Worm (Caenorhabditis elegans) whole organism, late embryonic: ENCODE data around the gene ndua-1.
A peak's percentile ranks its signal among the peaks of the same experiment; 100 is the strongest.

Source experiments
- F13H6.1 ChIP-seq: sonication (generic microtip); optimal IDR thresholded peaks from 2 replicates; lab custom pipeline; 2016; ENCODE audit warnings: missing genetic modification characterization, missing compliant biosample characterization
- K09A11.1 ChIP-seq: sonication (generic microtip); optimal IDR thresholded peaks from 2 replicates; lab custom pipeline; 2017; ENCODE audit warnings: antibody characterized with exemption, mild to moderate bottlenecking, missing genetic modification characterization, missing compliant biosample characterization; ENCODE audit not compliant: insufficient read depth
- Y22D7AL.16 ChIP-seq: sonication (generic microtip); optimal IDR thresholded peaks from 2 replicates; lab custom pipeline; 2016; ENCODE audit warnings: missing genetic modification characterization, missing compliant biosample characterization
- ama-1 ChIP-seq: fragments of 150-350 bp; optimal IDR thresholded peaks from 2 replicates; lab custom pipeline; 2014
- ceh-18 ChIP-seq: sonication (generic microtip); optimal IDR thresholded peaks from 2 replicates; lab custom pipeline; 2016; ENCODE audit warnings: missing genetic modification characterization, missing compliant biosample characterization
- ceh-2 ChIP-seq: sonication (generic microtip); optimal IDR thresholded peaks from 2 replicates; lab custom pipeline; 2016; ENCODE audit warnings: missing genotype, missing genetic modification characterization, missing compliant biosample characterization
- ceh-22 ChIP-seq: sonication (generic microtip); optimal IDR thresholded peaks from 2 replicates; lab custom pipeline; 2017; ENCODE audit warnings: missing biosample characterization, missing genetic modification characterization
- ceh-24 ChIP-seq: sonication (generic microtip); optimal IDR thresholded peaks from 2 replicates; lab custom pipeline; 2016; ENCODE audit warnings: mild to moderate bottlenecking, missing genetic modification characterization, missing compliant biosample characterization
- ceh-30 ChIP-seq: fragments of 150-350 bp; optimal IDR thresholded peaks from 2 replicates; lab custom pipeline; 2014; ENCODE audit warnings: missing biosample characterization, missing genetic modification characterization
- ceh-31 ChIP-seq: sonication (generic microtip); optimal IDR thresholded peaks from 2 replicates; lab custom pipeline; 2016; ENCODE audit warnings: missing genetic modification characterization, missing compliant biosample characterization
- ceh-45 ChIP-seq: fragments of 200-800 bp; sonication (Bioruptor generic); IDR thresholded peaks from 2 replicates; pipeline ENCODE4 v1.3.6; 2022; ENCODE audit warnings: missing genetic modification reagents, missing genetic modification characterization, missing compliant biosample characterization
- ceh-48 ChIP-seq: sonication (generic microtip); optimal IDR thresholded peaks from 2 replicates; lab custom pipeline; 2016; ENCODE audit warnings: missing genetic modification characterization, inconsistent platforms, missing compliant biosample characterization
- ceh-6 ChIP-seq: fragments of 200-800 bp; sonication (Bioruptor generic); optimal IDR thresholded peaks from 2 replicates; lab custom pipeline; 2018; ENCODE audit warnings: mild to moderate bottlenecking, missing genetic modification characterization, missing compliant biosample characterization
- elt-4 ChIP-seq: sonication (generic microtip); optimal IDR thresholded peaks from 2 replicates; lab custom pipeline; 2016; ENCODE audit warnings: missing genetic modification characterization, missing compliant biosample characterization
- ets-4 ChIP-seq: sonication (generic microtip); optimal IDR thresholded peaks from 2 replicates; lab custom pipeline; 2016; ENCODE audit warnings: missing genetic modification characterization, missing compliant biosample characterization
- fkh-10 ChIP-seq: fragments of 150-350 bp; optimal IDR thresholded peaks from 2 replicates; lab custom pipeline; 2014; ENCODE audit warnings: missing biosample characterization, missing genetic modification reagents, missing genetic modification characterization
- fkh-6 ChIP-seq: sonication (generic microtip); optimal IDR thresholded peaks from 2 replicates; lab custom pipeline; 2016; ENCODE audit warnings: missing genetic modification characterization, missing compliant biosample characterization
- gmeb-2 ChIP-seq: sonication (generic microtip); optimal IDR thresholded peaks from 2 replicates; lab custom pipeline; 2016; ENCODE audit warnings: missing genetic modification characterization, inconsistent platforms, missing compliant biosample characterization
- hlh-13 ChIP-seq: fragments of 200-800 bp; sonication (Bioruptor generic); optimal IDR thresholded peaks from 2 replicates; lab custom pipeline; 2018; ENCODE audit warnings: mild to moderate bottlenecking, missing genetic modification characterization, missing compliant biosample characterization
- hlh-30 ChIP-seq: sonication (generic microtip); optimal IDR thresholded peaks from 2 replicates; lab custom pipeline; 2017; ENCODE audit warnings: antibody characterized with exemption, missing genetic modification characterization, missing compliant biosample characterization; ENCODE audit not compliant: insufficient read depth
- lin-11 ChIP-seq: fragments of 200-800 bp; sonication (Bioruptor generic); optimal IDR thresholded peaks from 2 replicates; lab custom pipeline; 2018; ENCODE audit warnings: mild to moderate bottlenecking, missing genetic modification characterization, missing compliant biosample characterization
- nfya-1 ChIP-seq: sonication (generic microtip); optimal IDR thresholded peaks from 2 replicates; lab custom pipeline; 2017; ENCODE audit warnings: missing genetic modification characterization, mild to moderate bottlenecking, missing compliant biosample characterization, antibody characterized with exemption, moderate library complexity
- nhr-11 ChIP-seq: fragments of 150-350 bp; optimal IDR thresholded peaks from 2 replicates; lab custom pipeline; 2014; ENCODE audit warnings: missing biosample characterization, missing genetic modification characterization
- pag-3 ChIP-seq: sonication (generic microtip); optimal IDR thresholded peaks from 2 replicates; lab custom pipeline; 2016; ENCODE audit warnings: missing compliant biosample characterization, missing genetic modification characterization, borderline replicate concordance
- pat-9 ChIP-seq: fragments of 200-800 bp; sonication (Bioruptor generic); optimal IDR thresholded peaks from 2 replicates; lab custom pipeline; 2018; ENCODE audit warnings: mild to moderate bottlenecking, missing genetic modification characterization, moderate library complexity, missing compliant biosample characterization
- pha-2 ChIP-seq: sonication (generic microtip); optimal IDR thresholded peaks from 2 replicates; lab custom pipeline; 2017; ENCODE audit warnings: mild to moderate bottlenecking, missing genetic modification characterization, missing compliant biosample characterization
- pros-1 ChIP-seq: fragments of 150-350 bp; optimal IDR thresholded peaks from 2 replicates; lab custom pipeline; 2014; ENCODE audit warnings: missing biosample characterization, missing genetic modification reagents, missing genetic modification characterization
- sox-2 ChIP-seq: fragments of 200-800 bp; sonication (Bioruptor generic); IDR thresholded peaks from 2 replicates; pipeline ENCODE4 v1.3.6; 2022; ENCODE audit warnings: missing genetic modification reagents, missing genetic modification characterization, missing compliant biosample characterization
- sox-4 ChIP-seq: sonication (generic microtip); optimal IDR thresholded peaks from 2 replicates; lab custom pipeline; 2017; ENCODE audit warnings: mild to moderate bottlenecking, missing genetic modification characterization, inconsistent platforms, missing compliant biosample characterization
- syd-9 ChIP-seq: sonication (generic microtip); optimal IDR thresholded peaks from 2 replicates; lab custom pipeline; 2016; ENCODE audit warnings: mild to moderate bottlenecking, missing genetic modification characterization, moderate library complexity, missing compliant biosample characterization
- tbx-2 ChIP-seq: sonication (generic microtip); optimal IDR thresholded peaks from 2 replicates; lab custom pipeline; 2016; ENCODE audit warnings: missing genetic modification characterization, missing compliant biosample characterization
- unc-42 ChIP-seq: sonication (generic microtip); optimal IDR thresholded peaks from 2 replicates; lab custom pipeline; 2016; ENCODE audit warnings: missing genotype, missing genetic modification characterization, missing compliant biosample characterization
- unc-55 ChIP-seq: sonication (generic microtip); optimal IDR thresholded peaks from 2 replicates; lab custom pipeline; 2017; ENCODE audit warnings: missing biosample characterization, missing genetic modification reagents, missing genetic modification characterization
- unc-86 ChIP-seq: sonication (generic microtip); optimal IDR thresholded peaks from 2 replicates; lab custom pipeline; 2016; ENCODE audit warnings: missing genetic modification characterization, missing compliant biosample characterization
- zip-5 ChIP-seq: sonication (generic microtip); optimal IDR thresholded peaks from 2 replicates; lab custom pipeline; 2016; ENCODE audit warnings: missing genetic modification characterization, missing compliant biosample characterization
- ztf-16 ChIP-seq: sonication (generic microtip); optimal IDR thresholded peaks from 2 replicates; lab custom pipeline; 2017; ENCODE audit warnings: missing genetic modification characterization, missing compliant biosample characterization

ndua-1 gene

DNA sequence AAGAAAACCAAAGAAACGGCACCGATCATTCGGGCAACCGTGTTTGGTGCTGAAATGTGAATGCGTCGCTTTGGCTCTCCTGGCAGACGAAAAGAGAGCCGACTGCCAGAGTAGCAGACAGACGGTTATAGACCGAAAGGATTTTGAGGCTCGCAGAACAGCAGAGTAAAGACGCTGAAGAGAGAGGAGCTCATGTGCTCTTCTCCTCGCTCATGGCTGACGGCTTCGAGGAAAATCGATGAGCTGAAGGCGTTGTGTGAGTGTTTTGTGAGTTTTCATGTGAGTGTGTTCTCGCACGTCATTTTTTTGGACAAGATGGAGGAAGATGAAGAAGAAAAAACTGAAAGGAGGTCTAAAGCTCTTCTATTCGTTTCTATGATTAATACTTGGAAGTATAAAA is 22.9 kb downstream of the ndua-1 start, which contains the start of gene sbt-1:
TSS of gene sbt-1 (minus strand) at position 62 of the 400 bp plus-strand sequence.
- TF ChIP-seq pag-3 (tag; lab: Kevin White, UChicago): no peak
- TF ChIP-seq F13H6.1 (tag; lab: Kevin White, UChicago): no peak
- peak; percentile 69 for TF ChIP-seq ceh-31 (tag; lab: Kevin White, UChicago)
- TF ChIP-seq pha-2 (tag; lab: Kevin White, UChicago): no peak
- no peak for TF ChIP-seq elt-4 (tag; lab: Kevin White, UChicago)
- TF ChIP-seq nfya-1: peak; percentile 68
- TF ChIP-seq pat-9 (tag; lab: Kevin White, UChicago): no peak
- TF ChIP-seq hlh-30 (tag; lab: Kevin White, UChicago): peak; percentile 63
- TF ChIP-seq ceh-48 (tag; lab: Kevin White, UChicago): peak; percentile 96
- no peak for TF ChIP-seq gmeb-2 (tag; lab: Kevin White, UChicago)
- peak; percentile 68 for TF ChIP-seq unc-55 (GFP tag; lab: Kevin White, UChicago)
- peak; percentile 30 for TF ChIP-seq tbx-2 (tag; lab: Kevin White, UChicago)
- TF ChIP-seq unc-42 (tag; lab: Kevin White, UChicago): peak; percentile 56
- no peak for TF ChIP-seq K09A11.1 (tag; lab: Kevin White, UChicago)
- no peak for TF ChIP-seq ztf-16
- no peak for TF ChIP-seq unc-86 (tag; lab: Kevin White, UChicago)
- no peak for TF ChIP-seq sox-2 (GFP tag; lab: Robert Waterston, UW)
- TF ChIP-seq syd-9 (tag; lab: Kevin White, UChicago): no peak
- TF ChIP-seq Y22D7AL.16 (tag; lab: Kevin White, UChicago): no peak
- TF ChIP-seq ceh-18 (tag; lab: Kevin White, UChicago): peak; percentile 7
- TF ChIP-seq, all 69 proteins: peak for 8

ce11 chrV:20826618-20827017 is 25.1 kb downstream of the ndua-1 start:
- TF ChIP-seq ama-1 (lab: Kevin White, UChicago) (no peak), pros-1 (tag; lab: Kevin White, UChicago) (no peak), ceh-45 (GFP tag; lab: Robert Waterston, UW) (no peak), unc-86 (tag; lab: Kevin White, UChicago) (no peak), unc-55 (GFP tag; lab: Kevin White, UChicago) (no peak), ceh-48 (tag; lab: Kevin White, UChicago) (no peak), ceh-6 (no peak), sox-4 (tag; lab: Kevin White, UChicago) (no peak)

DNA sequence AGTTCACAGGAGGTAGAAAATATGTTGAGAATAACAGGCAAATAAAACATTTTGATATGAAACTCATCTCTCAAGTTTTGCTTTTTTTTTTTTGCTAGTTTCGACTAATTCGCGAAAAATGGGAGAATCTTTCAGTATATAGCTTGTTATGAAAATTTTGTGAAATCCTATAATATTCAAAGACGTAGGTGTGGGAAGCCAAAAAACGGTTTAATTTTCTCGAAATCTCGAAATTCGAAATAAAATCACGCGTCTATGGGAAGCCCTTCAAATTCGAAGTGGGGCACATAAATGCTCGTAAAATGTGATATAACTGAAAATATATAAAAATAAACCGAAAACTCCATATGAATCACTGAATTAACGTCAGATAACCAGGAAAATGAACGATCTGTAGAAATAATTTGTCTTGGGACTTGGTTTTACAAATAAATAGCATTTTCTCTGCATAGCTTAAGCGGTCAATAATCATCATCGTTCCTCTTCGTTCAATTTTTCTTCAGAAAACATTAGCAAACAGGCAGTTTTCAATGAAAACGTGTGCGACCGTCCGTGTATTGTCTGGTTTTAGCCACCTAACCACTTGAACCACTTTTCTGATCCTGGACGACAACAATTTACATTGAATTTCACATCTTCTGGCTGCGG is 26.6 kb downstream of the ndua-1 start, which contains the start of the genes gcy-22 and grl-14:
TSS of gene gcy-22 (minus strand) at position 101 of the 648 bp plus-strand sequence.
TSS of gene grl-14 (plus strand) at position 598 of the 648 bp plus-strand sequence.
- TF ChIP-seq hlh-13 (GFP tag; lab: Kevin White, UChicago): no peak
- TF ChIP-seq hlh-30 (tag; lab: Kevin White, UChicago): no peak
- no peak for TF ChIP-seq sox-2 (GFP tag; lab: Robert Waterston, UW)
- TF ChIP-seq ceh-24 (tag; lab: Kevin White, UChicago): no peak
- TF ChIP-seq nhr-11: no peak
- TF ChIP-seq zip-5 (tag; lab: Kevin White, UChicago): no peak
- no peak for TF ChIP-seq fkh-10 (GFP tag; lab: Kevin White, UChicago)
- no peak for TF ChIP-seq lin-11
- TF ChIP-seq ceh-31 (tag; lab: Kevin White, UChicago): no peak
- TF ChIP-seq ama-1 (lab: Kevin White, UChicago): no peak
- TF ChIP-seq unc-55 (GFP tag; lab: Kevin White, UChicago): no peak
- no peak for TF ChIP-seq ceh-2 (tag; lab: Kevin White, UChicago)
- no peak for TF ChIP-seq ceh-45 (GFP tag; lab: Robert Waterston, UW)

- TF ChIP-seq F13H6.1 (tag; lab: Kevin White, UChicago) (no peak), ceh-30 (no peak), ets-4 (tag; lab: Kevin White, UChicago) (no peak), ceh-6 (no peak), hlh-30 (tag; lab: Kevin White, UChicago) (no peak), ceh-22 (tag; lab: Kevin White, UChicago) (no peak), fkh-6 (tag; lab: Kevin White, UChicago) (no peak)
These were observed 31.7 kb downstream of the ndua-1 start, which contains the start of gene T03D8.6 for ce11 chrV:20820033-20820432. Gene T03D8.6 (minus strand): TSS chrV:20820330.
